Fruit fly (Drosophila melanogaster): ENCODE results near the gene IntS12.

DNA sequence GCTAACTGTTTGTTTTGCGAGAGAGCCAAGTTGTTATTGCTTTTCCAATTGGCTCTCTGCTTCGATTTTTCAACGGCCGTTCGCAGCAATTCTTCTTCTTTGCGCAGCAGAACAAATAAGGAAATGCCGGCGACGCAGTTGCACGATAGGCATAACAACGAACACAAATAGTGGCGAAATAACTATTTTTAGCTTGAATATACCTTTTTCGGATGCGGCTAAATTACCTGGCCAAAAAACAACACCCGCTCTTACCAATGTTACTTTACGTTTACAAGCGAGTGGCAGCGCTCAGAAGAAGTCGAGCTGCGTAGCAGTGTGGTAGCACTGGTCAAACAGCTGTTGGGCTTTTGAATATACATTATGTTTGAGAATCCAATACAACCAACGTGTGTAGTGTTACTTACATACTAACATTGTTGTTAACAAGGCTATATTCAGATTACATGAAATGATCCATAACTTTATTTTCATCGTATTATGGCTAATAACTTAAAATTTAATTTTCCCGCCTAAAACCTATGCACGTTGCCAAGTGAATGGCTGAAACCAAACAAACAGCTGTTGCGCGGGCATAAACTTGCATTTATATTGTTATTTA lies at the start of gene IntS12, which contains the start of gene Lerp:
- TF ChIP-seq ash1 (GFP tag; optimal IDR thresholded peaks at IDR 0.05): no peak
- TF ChIP-seq CG34224 (GFP tag; IDR thresholded peaks at IDR 0.05; ENCODE audit: partially characterized antibody): no peak
- TF ChIP-seq slbo (GFP tag; IDR thresholded peaks at IDR 0.05): no peak
- TF ChIP-seq pan (optimal IDR thresholded peaks at IDR 0.05): no peak
- TF ChIP-seq pan (GFP tag; optimal IDR thresholded peaks at IDR 0.05 in 1 of 2, IDR thresholded peaks at IDR 0.05 in 1 of 2): no peak
- no peak for TF ChIP-seq CG12744 (GFP tag; optimal IDR thresholded peaks at IDR 0.05)
- TF ChIP-seq Nf-YC (tag; optimal IDR thresholded peaks at IDR 0.05): no peak
- no peak for TF ChIP-seq cas (GFP tag; IDR thresholded peaks at IDR 0.05)
- no peak for TF ChIP-seq prd (optimal IDR thresholded peaks at IDR 0.05)
- TF ChIP-seq prd (GFP tag; IDR thresholded peaks at IDR 0.05): no peak
- no peak for TF ChIP-seq Oaz (GFP tag; IDR thresholded peaks at IDR 0.05)
- peak; percentile 91 to 98 for TF ChIP-seq crp (GFP tag; optimal IDR thresholded peaks at IDR 0.05)
- TF ChIP-seq CG1603 (tag; optimal IDR thresholded peaks at IDR 0.05): peak; percentile 54
- TF ChIP-seq CG7372 (GFP tag; IDR thresholded peaks at IDR 0.05): no peak
- TF ChIP-seq rib (GFP tag; IDR thresholded peaks at IDR 0.05): no peak
- TF ChIP-seq ewg (GFP tag; optimal IDR thresholded peaks at IDR 0.05): no peak

All from whole organism, embryonic.